Fruit fly (Drosophila melanogaster) whole organism, embryonic: ENCODE data around the gene Nup358.

Experiments
- CG11093 ChIP-seq: fragments of 200-800 bp; sonication (Bioruptor generic); IDR thresholded peaks from 3 replicates; pipeline ENCODE4 v1.3.6; 2022; ENCODE audit warnings: missing biosample characterization, missing genetic modification characterization
- CG1233 ChIP-seq: fragments of 200-800 bp; sonication (Bioruptor generic); optimal IDR thresholded peaks from 4 replicates; lab custom pipeline; 2018; ENCODE audit warnings: missing biosample characterization, mild to moderate bottlenecking, missing genetic modification characterization
- CG14014 ChIP-seq: fragments of 200-800 bp; sonication (Bioruptor generic); IDR thresholded peaks from 2 replicates; pipeline ENCODE4 v1.3.6; 2022; ENCODE audit warnings: missing biosample characterization, missing genetic modification characterization
- CG14710 ChIP-seq: fragments of 200-800 bp; sonication (Bioruptor generic); optimal IDR thresholded peaks from 3 replicates; lab custom pipeline; 2019; ENCODE audit warnings: missing biosample characterization, mild to moderate bottlenecking, missing genetic modification characterization, moderate library complexity
- CG15601 ChIP-seq: fragments of 200-800 bp; sonication (Bioruptor generic); optimal IDR thresholded peaks from 3 replicates; lab custom pipeline; 2019; ENCODE audit warnings: missing biosample characterization, mild to moderate bottlenecking, missing genetic modification characterization, moderate library complexity
- CG1647 ChIP-seq: fragments of 200-800 bp; sonication (Bioruptor generic); optimal IDR thresholded peaks from 3 replicates; lab custom pipeline; 2016; ENCODE audit warnings: missing biosample characterization, missing genetic modification characterization
- CG1792 ChIP-seq: fragments of 200-800 bp; sonication (Bioruptor generic); optimal IDR thresholded peaks from 2 replicates; lab custom pipeline; 2016; ENCODE audit warnings: missing biosample characterization, missing genetic modification characterization
- CG2129 ChIP-seq: fragments of 200-800 bp; sonication (Bioruptor generic); IDR thresholded peaks from 2 replicates; pipeline ENCODE4 v1.3.6; 2022; ENCODE audit warnings: missing biosample characterization, missing genetic modification characterization; ENCODE audit not compliant: partially characterized antibody
- CG31365 ChIP-seq: fragments of 200-800 bp; sonication (Bioruptor generic); optimal IDR thresholded peaks from 2 replicates; lab custom pipeline; 2018; ENCODE audit warnings: missing biosample characterization, mild to moderate bottlenecking, missing genetic modification characterization
- CG32772 ChIP-seq: fragments of 200-800 bp; sonication (Bioruptor generic); IDR thresholded peaks from 2 replicates; pipeline ENCODE4 v1.3.6; 2022; ENCODE audit warnings: missing biosample characterization, missing genetic modification characterization
- CG42726 ChIP-seq: fragments of 200-800 bp; sonication (Bioruptor generic); IDR thresholded peaks from 2 replicates; pipeline ENCODE4 v1.3.6; 2022; ENCODE audit warnings: missing biosample characterization, missing genetic modification characterization; ENCODE audit not compliant: partially characterized antibody
- CG43689 ChIP-seq: fragments of 200-800 bp; sonication (Bioruptor generic); IDR thresholded peaks from 2 replicates; pipeline ENCODE4 v1.3.6; 2022; ENCODE audit warnings: missing biosample characterization, missing genetic modification characterization
- CG4854 ChIP-seq: fragments of 200-800 bp; sonication (Bioruptor generic); optimal IDR thresholded peaks from 2 replicates; lab custom pipeline; 2016; ENCODE audit warnings: missing biosample characterization, missing genetic modification characterization, inconsistent platforms
- CG6254 ChIP-seq: fragments of 200-800 bp; sonication (Bioruptor generic); optimal IDR thresholded peaks from 3 replicates; lab custom pipeline; 2017; ENCODE audit warnings: mild to moderate bottlenecking, missing biosample characterization, missing genetic modification reagents, missing genetic modification characterization
- CG6683 ChIP-seq: fragments of 200-800 bp; sonication (Bioruptor generic); optimal IDR thresholded peaks from 2 replicates; lab custom pipeline; 2017; ENCODE audit warnings: missing biosample characterization, mild to moderate bottlenecking, missing genetic modification characterization, missing genetic modification reagents
- CG8089 ChIP-seq: fragments of 200-800 bp; sonication (Bioruptor generic); optimal IDR thresholded peaks from 3 replicates; lab custom pipeline; 2016; ENCODE audit warnings: missing biosample characterization, missing genetic modification characterization
- CG8944 ChIP-seq: fragments of 200-800 bp; sonication (Bioruptor generic); optimal IDR thresholded peaks from 3 replicates; lab custom pipeline; 2016; ENCODE audit warnings: missing biosample characterization, missing genetic modification characterization
- CTCF ChIP-seq: fragments of 200-800 bp; sonication (Bioruptor generic); optimal IDR thresholded peaks from 2 replicates; lab custom pipeline; 2017; ENCODE audit warnings: missing biosample characterization, mild to moderate bottlenecking, missing genetic modification characterization, moderate library complexity
- D19B ChIP-seq: fragments of 200-800 bp; sonication (Bioruptor generic); optimal IDR thresholded peaks from 2 replicates; lab custom pipeline; 2017; ENCODE audit warnings: missing biosample characterization, mild to moderate bottlenecking, missing genetic modification characterization
- Dek ChIP-seq: fragments of 200-800 bp; sonication (Bioruptor generic); optimal IDR thresholded peaks from 3 replicates; lab custom pipeline; 2019; ENCODE audit warnings: missing biosample characterization, mild to moderate bottlenecking, missing genetic modification characterization, moderate library complexity
- Ets65A ChIP-seq: fragments of 200-800 bp; sonication (Bioruptor generic); peaks from one replicate; lab custom pipeline; 2016; ENCODE audit warnings: missing biosample characterization, missing genetic modification characterization
- Fer3 ChIP-seq: fragments of 200-800 bp; sonication (Bioruptor generic); optimal IDR thresholded peaks from 2 replicates; lab custom pipeline; 2018; ENCODE audit warnings: missing biosample characterization, mild to moderate bottlenecking, missing genetic modification characterization, moderate library complexity
- Mad ChIP-seq: fragments of 200-800 bp; sonication (Bioruptor generic); optimal IDR thresholded peaks from 2 replicates; lab custom pipeline; 2016; ENCODE audit warnings: missing biosample characterization, missing genetic modification characterization
- Myb ChIP-seq: fragments of 200-800 bp; sonication (Bioruptor generic); optimal IDR thresholded peaks from 2 replicates; lab custom pipeline; 2016; ENCODE audit warnings: missing biosample characterization, missing genetic modification characterization
- Optix ChIP-seq: fragments of 200-800 bp; sonication (Bioruptor generic); IDR thresholded peaks from 3 replicates; pipeline ENCODE4 v1.3.6; 2022; ENCODE audit warnings: missing biosample characterization, missing genetic modification characterization
- Rfx ChIP-seq: fragments of 200-800 bp; sonication (Bioruptor generic); IDR thresholded peaks from 2 replicates; pipeline ENCODE4 v1.3.6; 2022; ENCODE audit warnings: missing biosample characterization, missing genetic modification characterization
- Scr ChIP-seq: fragments of 200-800 bp; sonication (Bioruptor generic); IDR thresholded peaks from 2 replicates; pipeline ENCODE4 v1.3.6; 2022; ENCODE audit warnings: missing biosample characterization, missing genetic modification characterization; ENCODE audit not compliant: partially characterized antibody
- Sox100B ChIP-seq: fragments of 200-800 bp; sonication (Bioruptor generic); optimal IDR thresholded peaks from 3 replicates; lab custom pipeline; 2018; ENCODE audit warnings: missing biosample characterization, mild to moderate bottlenecking, missing genetic modification characterization
- Trl ChIP-seq, 3 experiments: fragments of >200 bp in 2 of 3; fragments of 200-800 bp in 1 of 3; sonication (Bioruptor generic) in 1 of 3; optimal IDR thresholded peaks; 2 replicates in 1 of 3; 3 replicates in 2 of 3; lab custom pipeline; 2016 to 2017; ENCODE audit warnings: missing biosample characterization in 1 of 3, missing genetic modification characterization in 1 of 3
- amos ChIP-seq: fragments of 200-800 bp; sonication (Bioruptor generic); IDR thresholded peaks from 2 replicates; pipeline ENCODE4 v1.3.6; 2022; ENCODE audit warnings: missing biosample characterization, missing genetic modification characterization; ENCODE audit not compliant: partially characterized antibody
- caup ChIP-seq: fragments of 200-800 bp; sonication (Bioruptor generic); optimal IDR thresholded peaks from 3 replicates; lab custom pipeline; 2017; ENCODE audit warnings: missing biosample characterization, mild to moderate bottlenecking, missing genetic modification characterization, moderate library complexity; ENCODE audit not compliant: severe bottlenecking
- danr ChIP-seq: fragments of 200-800 bp; sonication (Bioruptor generic); IDR thresholded peaks from 2 replicates; pipeline ENCODE4 v1.3.6; 2022; ENCODE audit warnings: missing biosample characterization, missing genetic modification characterization
- dimm ChIP-seq: fragments of 200-800 bp; sonication (Bioruptor generic); IDR thresholded peaks from 2 replicates; pipeline ENCODE4 v1.3.6; 2022; ENCODE audit warnings: missing biosample characterization, missing genetic modification characterization
- dpn ChIP-seq, 2 experiments: fragments of 200-800 bp; sonication (Bioruptor generic); optimal IDR thresholded peaks; 3 replicates each; lab custom pipeline; 2016; ENCODE audit warnings: missing biosample characterization in 2 of 2, missing genetic modification characterization in 2 of 2
- gro ChIP-seq: fragments of 200-800 bp; sonication (Bioruptor generic); optimal IDR thresholded peaks from 2 replicates; lab custom pipeline; 2016; ENCODE audit warnings: missing biosample characterization, missing genetic modification characterization
- h ChIP-seq: fragments of >200 bp; optimal IDR thresholded peaks from 2 replicates; lab custom pipeline; 2017
- kay ChIP-seq: fragments of 200-800 bp; sonication (Bioruptor generic); optimal IDR thresholded peaks from 2 replicates; lab custom pipeline; 2016; ENCODE audit warnings: missing biosample characterization, missing genetic modification characterization
- lmd ChIP-seq: fragments of 200-800 bp; sonication (Bioruptor generic); IDR thresholded peaks from 2 replicates; pipeline ENCODE4 v1.3.6; 2022; ENCODE audit warnings: missing biosample characterization, missing genetic modification characterization
- lola ChIP-seq, 3 experiments: fragments of >200 bp in 2 of 3; fragments of 200-800 bp in 1 of 3; sonication (Bioruptor generic) in 1 of 3; optimal IDR thresholded peaks; 2 replicates each; lab custom pipeline; 2017 to 2019; ENCODE audit warnings: missing biosample characterization in 3 of 3, missing genetic modification characterization in 3 of 3, mild to moderate bottlenecking in 1 of 3, moderate library complexity in 1 of 3
- onecut ChIP-seq: fragments of 200-800 bp; sonication (Bioruptor generic); IDR thresholded peaks from 2 replicates; pipeline ENCODE4 v1.3.6; 2022; ENCODE audit warnings: missing biosample characterization, missing genetic modification characterization
- p53 ChIP-seq: fragments of 200-800 bp; sonication (Bioruptor generic); optimal IDR thresholded peaks from 2 replicates; lab custom pipeline; 2016; ENCODE audit warnings: missing biosample characterization, missing genetic modification characterization
- pb ChIP-seq: fragments of 200-800 bp; sonication (Bioruptor generic); optimal IDR thresholded peaks from 3 replicates; lab custom pipeline; 2016; ENCODE audit warnings: missing biosample characterization, missing genetic modification characterization
- ro ChIP-seq: fragments of 200-800 bp; sonication (Bioruptor generic); IDR thresholded peaks from 2 replicates; pipeline ENCODE4 v1.3.6; 2022; ENCODE audit warnings: missing biosample characterization, missing genetic modification characterization
- row ChIP-seq: fragments of 200-800 bp; sonication (Bioruptor generic); IDR thresholded peaks from 3 replicates; pipeline ENCODE4 v1.3.6; 2022; ENCODE audit warnings: missing biosample characterization, missing genetic modification characterization
- sc ChIP-seq, 3 experiments: fragments of >200 bp in 2 of 3; fragments of 200-800 bp in 1 of 3; sonication (Bioruptor generic) in 1 of 3; optimal IDR thresholded peaks; 2 replicates in 2 of 3; 3 replicates in 1 of 3; lab custom pipeline; 2017; ENCODE audit warnings: mild to moderate bottlenecking in 1 of 3, missing biosample characterization in 1 of 3, missing genetic modification characterization in 1 of 3, missing genetic modification reagents in 1 of 3
- scrt ChIP-seq: fragments of 200-800 bp; sonication (Bioruptor generic); optimal IDR thresholded peaks from 2 replicates; lab custom pipeline; 2018; ENCODE audit warnings: missing biosample characterization, mild to moderate bottlenecking, missing genetic modification characterization, moderate library complexity
- sr ChIP-seq: fragments of 200-800 bp; sonication (Bioruptor generic); IDR thresholded peaks from 3 replicates; pipeline ENCODE4 v1.3.6; 2022; ENCODE audit warnings: missing biosample characterization, missing genetic modification characterization
- stc ChIP-seq: fragments of 200-800 bp; sonication (Bioruptor generic); IDR thresholded peaks from 2 replicates; pipeline ENCODE4 v1.3.6; 2022; ENCODE audit warnings: missing biosample characterization, missing genetic modification characterization
- trem ChIP-seq: fragments of 200-800 bp; optimal IDR thresholded peaks from 3 replicates; lab custom pipeline; 2019; ENCODE audit warnings: missing biosample characterization, mild to moderate bottlenecking, missing genetic modification characterization, moderate library complexity

Nup358 gene

dm6 chr3R:25275276-25275675, 26.1 kb downstream of the Nup358 start (continued):
- TF ChIP-seq pb (GFP tag; lab: Kevin White, UChicago) (no peak), CG2129 (GFP tag; lab: Robert Waterston, UW) (no peak), row (GFP tag; lab: Robert Waterston, UW) (no peak), Rfx (GFP tag; lab: Robert Waterston, UW) (no peak; the same call in 1 of the 2 replicates), Mad (GFP tag; lab: Kevin White, UChicago) (no peak), h (lab: Kevin White, UChicago) (no peak), Sox100B (GFP tag; lab: Kevin White, UChicago) (no peak), stc (GFP tag; lab: Robert Waterston, UW) (no peak), dpn (GFP tag; optimal IDR thresholded peaks at IDR 0.05; lab: Kevin White, UChicago) (no peak), CTCF (no peak), onecut (no peak), trem (tag; lab: Kevin White, UChicago) (no peak), CG43689 (GFP tag; lab: Robert Waterston, UW) (no peak), CG8944 (no peak), CG8089 (GFP tag; lab: Kevin White, UChicago) (no peak), CG4854 (no peak), CG15601 (tag; lab: Kevin White, UChicago) (no peak), scrt (GFP tag; lab: Kevin White, UChicago) (peak; percentile 55), kay (GFP tag; lab: Kevin White, UChicago) (no peak), sc (optimal IDR thresholded peaks at IDR 0.05; lab: Kevin White, UChicago) (no peak), sc (GFP tag; optimal IDR thresholded peaks at IDR 0.05; lab: Kevin White, UChicago) (no peak), CG42726 (GFP tag; lab: Robert Waterston, UW) (no peak), Scr (GFP tag; lab: Robert Waterston, UW) (no peak), D19B (GFP tag; lab: Kevin White, UChicago) (no peak), CG1792 (GFP tag; lab: Kevin White, UChicago) (no peak), dimm (no peak), gro (GFP tag; lab: Kevin White, UChicago) (no peak), sr (GFP tag; lab: Robert Waterston, UW) (no peak), danr (GFP tag; lab: Robert Waterston, UW) (no peak), CG14710 (tag; lab: Kevin White, UChicago) (no peak), caup (peak; percentile 65), CG11093 (GFP tag; lab: Robert Waterston, UW) (no peak), CG1647 (GFP tag; lab: Kevin White, UChicago) (no peak), lmd (no peak), Trl (optimal IDR thresholded peaks at IDR 0.05; lab: Kevin White, UChicago) (no peak), Trl (GFP tag; optimal IDR thresholded peaks at IDR 0.05; lab: Kevin White, UChicago) (no peak), amos (GFP tag; lab: Robert Waterston, UW) (no peak), CG14014 (peak; percentile 37; the same call in 1 of the 2 replicates), CG31365 (tag; lab: Kevin White, UChicago) (peak; percentile 10), CG1233 (GFP tag; lab: Kevin White, UChicago) (peak; percentile 1), lola (GFP tag; optimal IDR thresholded peaks at IDR 0.05; lab: Kevin White, UChicago) (no peak), CG6254 (GFP tag; lab: Kevin White, UChicago) (no peak), p53 (GFP tag; lab: Kevin White, UChicago) (no peak), Ets65A (GFP tag; lab: Kevin White, UChicago) (peak; percentile 29), Myb (no peak), Optix (GFP tag; lab: Robert Waterston, UW) (no peak), ro (GFP tag; lab: Robert Waterston, UW) (no peak), Fer3 (tag; lab: Kevin White, UChicago) (peak; percentile 54), Dek (peak; percentile 38), CG6683 (GFP tag; lab: Kevin White, UChicago) (no peak), CG32772 (GFP tag; lab: Robert Waterston, UW) (no peak)
